Fruit fly (Drosophila melanogaster) whole organism, pupa: ENCODE data around the gene Ir93a.

Experiments
- CG10348 ChIP-seq: fragments of 200-800 bp; sonication (Bioruptor generic); IDR thresholded peaks from 2 replicates; pipeline ENCODE4 v1.3.6; 2022; ENCODE audit warnings: missing biosample characterization, missing genetic modification characterization
- CG17806 ChIP-seq: fragments of 200-800 bp; sonication (Bioruptor generic); optimal IDR thresholded peaks from 2 replicates; lab custom pipeline; 2018; ENCODE audit warnings: missing biosample characterization, mild to moderate bottlenecking, missing genetic modification characterization, moderate library complexity
- CG34367 ChIP-seq: fragments of 200-800 bp; sonication (Bioruptor generic); optimal IDR thresholded peaks from 2 replicates; lab custom pipeline; 2018; ENCODE audit warnings: missing biosample characterization, mild to moderate bottlenecking, missing genetic modification characterization
- Pif1B ChIP-seq: fragments of 200-800 bp; sonication (Bioruptor generic); optimal IDR thresholded peaks from 3 replicates; lab custom pipeline; 2016; ENCODE audit warnings: missing biosample characterization, missing genetic modification characterization

DNA sequence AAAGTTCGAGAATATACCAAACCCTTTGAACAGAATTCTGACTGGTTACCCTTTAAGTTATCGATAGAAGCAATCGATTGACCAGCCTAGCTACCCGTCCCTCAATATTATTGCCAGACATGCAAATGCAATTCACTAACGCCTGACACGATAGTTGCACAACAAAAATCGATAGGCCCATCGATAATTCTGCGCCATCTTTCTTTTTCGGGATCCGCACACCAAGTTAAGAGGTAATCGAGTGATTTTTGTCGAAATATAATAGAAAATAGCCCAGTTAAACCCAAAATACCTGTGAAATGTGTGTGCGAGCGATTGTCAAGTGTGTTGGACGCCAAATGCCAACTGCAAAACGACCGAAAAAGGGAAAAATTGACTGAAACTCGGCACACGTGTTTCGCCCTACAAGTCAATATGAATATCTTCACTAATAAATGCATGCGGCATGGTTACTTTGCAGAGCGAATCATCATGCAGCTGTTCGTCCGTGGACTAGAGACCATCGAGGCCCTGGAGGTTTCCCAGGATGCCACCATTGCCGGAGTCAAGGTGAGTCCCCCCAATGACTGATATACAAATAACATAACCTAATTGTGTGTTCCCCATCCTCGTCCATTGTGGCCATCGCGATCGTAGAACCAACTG is 9.2 kb downstream of the Ir93a start, which contains the start of gene RpS30:
- TF ChIP-seq Pif1B (GFP tag; lab: Kevin White, UChicago) (no peak), CG17806 (tag; lab: Kevin White, UChicago) (no peak), CG34367 (tag; lab: Kevin White, UChicago) (no peak), CG10348 (GFP tag; lab: Robert Waterston, UW) (no peak)
